In the genomic region with DNA sequence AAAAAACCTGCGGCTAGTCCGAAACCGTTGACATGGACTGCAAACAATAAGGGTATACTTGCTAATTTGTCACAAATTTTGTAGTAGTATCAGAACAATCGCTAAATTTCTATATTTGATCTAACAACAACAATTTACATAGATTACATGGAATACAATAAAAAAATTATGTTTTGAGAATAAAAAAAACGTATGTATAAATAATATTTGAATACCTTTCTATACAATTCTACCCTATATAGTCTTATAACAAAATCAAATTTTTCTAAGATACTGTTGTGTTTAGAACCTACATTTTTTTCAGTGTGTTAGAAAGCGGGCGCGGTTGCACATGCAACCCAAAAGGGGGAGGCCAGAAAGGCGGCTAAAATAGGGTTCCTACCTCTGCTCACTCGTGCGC, we compare ENCODE assay signal across 3 fruit fly cellular contexts.
A peak's percentile ranks its signal among the peaks of the same experiment; 100 is the strongest.
TF ChIP-seq lines count a peak whose summit lies in the region.

No protein-coding gene starts in this region.

TF ChIP-seq in whole organism, prepupa, 60 proteins besides CTCF, POLR2A, EP300 and RAD21 (continues in another document):
- peak; percentile 57 for TF ChIP-seq CG15336 (GFP tag; IDR thresholded peaks at IDR 0.05; lab: Robert Waterston, UW)
- peak; percentile 84 for TF ChIP-seq Eip78C (GFP tag; lab: Kevin White, UChicago)
- TF ChIP-seq svp (GFP tag; lab: Kevin White, UChicago), result peak; percentile 71
- peak; percentile 71 for TF ChIP-seq CG32006 (GFP tag; optimal IDR thresholded peaks at IDR 0.05; lab: Kevin White, UChicago)
- TF ChIP-seq CG3032 (tag; optimal IDR thresholded peaks at IDR 0.05; lab: Kevin White, UChicago), result peak; percentile 41
- TF ChIP-seq CG10669 (GFP tag; optimal IDR thresholded peaks at IDR 0.05; lab: Kevin White, UChicago), result no peak
- TF ChIP-seq acj6 (GFP tag; optimal IDR thresholded peaks at IDR 0.05; lab: Kevin White, UChicago), result peak; percentile 30
- peak; percentile 49 for TF ChIP-seq CG6276 (GFP tag; optimal IDR thresholded peaks at IDR 0.05; lab: Kevin White, UChicago)
- TF ChIP-seq OdsH (GFP tag; optimal IDR thresholded peaks at IDR 0.05; lab: Kevin White, UChicago), result peak; percentile 43
- TF ChIP-seq Smox (GFP tag; optimal IDR thresholded peaks at IDR 0.05; lab: Kevin White, UChicago), result peak; percentile 8
- TF ChIP-seq Sox15 (GFP tag; optimal IDR thresholded peaks at IDR 0.05; lab: Kevin White, UChicago), result no peak
- no peak for TF ChIP-seq CG6854 (GFP tag; optimal IDR thresholded peaks at IDR 0.05; lab: Kevin White, UChicago)
- peak; percentile 38 for TF ChIP-seq CG3919 (GFP tag; optimal IDR thresholded peaks at IDR 0.05; lab: Kevin White, UChicago)
- TF ChIP-seq Eip93F (GFP tag; optimal IDR thresholded peaks at IDR 0.05; lab: Kevin White, UChicago), result no peak
- TF ChIP-seq topi (GFP tag; optimal IDR thresholded peaks at IDR 0.05; lab: Kevin White, UChicago), result peak; percentile 29
- peak; percentile 52 for TF ChIP-seq Lpt (GFP tag; optimal IDR thresholded peaks at IDR 0.05; lab: Kevin White, UChicago)
- peak; percentile 16 for TF ChIP-seq Sox102F (GFP tag; optimal IDR thresholded peaks at IDR 0.05; lab: Kevin White, UChicago)
- TF ChIP-seq pdm3 (GFP tag; optimal IDR thresholded peaks at IDR 0.05; lab: Kevin White, UChicago), result peak; percentile 19
- peak; percentile 49 for TF ChIP-seq CG4318 (GFP tag; optimal IDR thresholded peaks at IDR 0.05; lab: Kevin White, UChicago)
- peak; percentile 38 for TF ChIP-seq Hr4 (GFP tag; optimal IDR thresholded peaks at IDR 0.05; lab: Kevin White, UChicago)
- peak; percentile 33 for TF ChIP-seq Ets96B (tag; optimal IDR thresholded peaks at IDR 0.05; lab: Kevin White, UChicago)
- TF ChIP-seq CG7368 (GFP tag; optimal IDR thresholded peaks at IDR 0.05; lab: Kevin White, UChicago), result no peak
- TF ChIP-seq esn (GFP tag; optimal IDR thresholded peaks at IDR 0.05; lab: Kevin White, UChicago), result peak; percentile 53
- peak; percentile 54 for TF ChIP-seq Met (GFP tag; optimal IDR thresholded peaks at IDR 0.05; lab: Kevin White, UChicago)
- peak in 1 of 2 experiments; percentile 72 for TF ChIP-seq salr (GFP tag; optimal IDR thresholded peaks at IDR 0.05; lab: Kevin White, UChicago)
- peak; percentile 16 for TF ChIP-seq dsx (GFP tag; optimal IDR thresholded peaks at IDR 0.05; lab: Kevin White, UChicago; ENCODE audit: poor library complexity, severe bottlenecking)
- TF ChIP-seq achi (GFP tag; optimal IDR thresholded peaks at IDR 0.05; lab: Kevin White, UChicago), result peak; percentile 53
- TF ChIP-seq CG6163 (GFP tag; IDR thresholded peaks at IDR 0.05; lab: Robert Waterston, UW), result 0 out of 3 replicates have a peak, but pooled peaks have one; percentile 25
- peak; percentile 5 for TF ChIP-seq CG6792 (GFP tag; optimal IDR thresholded peaks at IDR 0.05; lab: Kevin White, UChicago)

TF ChIP-seq in whole organism, pupa, 21 proteins besides CTCF, POLR2A, EP300 and RAD21:
- TF ChIP-seq rn (GFP tag; IDR thresholded peaks at IDR 0.05; lab: Robert Waterston, UW) (no peak), EcR (GFP tag; optimal IDR thresholded peaks at IDR 0.05; lab: Kevin White, UChicago) (no peak), CG4496 (GFP tag; IDR thresholded peaks at IDR 0.05; lab: Robert Waterston, UW) (peak; percentile 42; the same call in 1 of the 3 replicates), CG15710 (tag; optimal IDR thresholded peaks at IDR 0.05; lab: Kevin White, UChicago) (peak; percentile 9), CG17806 (tag; optimal IDR thresholded peaks at IDR 0.05; lab: Kevin White, UChicago) (peak; percentile 39), CG8159 (tag; optimal IDR thresholded peaks at IDR 0.05; lab: Kevin White, UChicago) (peak; percentile 38), Snoo (tag; optimal IDR thresholded peaks at IDR 0.05; lab: Kevin White, UChicago) (no peak), CG32121 (GFP tag; IDR thresholded peaks at IDR 0.05; lab: Robert Waterston, UW) (no peak), gl (tag; optimal IDR thresholded peaks at IDR 0.05; lab: Kevin White, UChicago) (no peak), Pif1B (GFP tag; optimal IDR thresholded peaks at IDR 0.05; lab: Kevin White, UChicago) (peak; percentile 37), Pif1A (GFP tag; optimal IDR thresholded peaks at IDR 0.05; lab: Kevin White, UChicago) (peak; percentile 41), CG14655 (GFP tag; optimal IDR thresholded peaks at IDR 0.05; lab: Kevin White, UChicago) (peak; percentile 76), CG9948 (tag; optimal IDR thresholded peaks at IDR 0.05; lab: Kevin White, UChicago) (peak; percentile 53), CG12605 (GFP tag; IDR thresholded peaks at IDR 0.05; lab: Robert Waterston, UW) (no peak), CG8301 (tag; optimal IDR thresholded peaks at IDR 0.05; lab: Kevin White, UChicago) (peak; percentile 68), CG13204 (GFP tag; optimal IDR thresholded peaks at IDR 0.05; lab: Kevin White, UChicago) (no peak)

TF ChIP-seq in whole organism, wandering third instar larva, 38 proteins besides CTCF, POLR2A, EP300 and RAD21:
- TF ChIP-seq HLH106 (tag; optimal IDR thresholded peaks at IDR 0.05; lab: Kevin White, UChicago) (peak; percentile 29), Sp1 (GFP tag; optimal IDR thresholded peaks at IDR 0.05; lab: Kevin White, UChicago) (peak; percentile 33), tai (GFP tag; optimal IDR thresholded peaks at IDR 0.05; lab: Kevin White, UChicago) (no peak), rgr (GFP tag; optimal IDR thresholded peaks at IDR 0.05; lab: Kevin White, UChicago) (peak; percentile 14), Hr83 (GFP tag; optimal IDR thresholded peaks at IDR 0.05; lab: Kevin White, UChicago; ENCODE audit: poor library complexity, severe bottlenecking) (no peak), ey (GFP tag; optimal IDR thresholded peaks at IDR 0.05; lab: Kevin White, UChicago) (peak; percentile 16), fru (GFP tag; optimal IDR thresholded peaks at IDR 0.05; lab: Kevin White, UChicago) (peak; percentile 44), foxo (GFP tag; optimal IDR thresholded peaks at IDR 0.05; lab: Kevin White, UChicago) (peak in 1 of 2 experiments; percentile 38), h (GFP tag; optimal IDR thresholded peaks at IDR 0.05; lab: Kevin White, UChicago) (peak; percentile 19)

Comparison
In these comparisons a context has a peak if more than half of its experiments do, and no peak if none do; other contexts are left out.
1. Of the 1 proteins assayed by ChIP-seq in both whole organism, prepupa and whole organism, wandering third instar larva: peak only in whole organism, prepupa: OdsH; only in whole organism, wandering third instar larva: none; in both: none; in neither: 0.